Worm (Caenorhabditis elegans): ENCODE measurements around the gene Y38E10A.33.

The Y38E10A.33 gene

ce11 chrII:12679635-12680034 lies at the start of gene Y38E10A.33, which contains the start of gene cox-10:
TSS of gene Y38E10A.33 (minus strand) at chrII:12679646.
TSS of gene cox-10 (plus strand) at chrII:12679954.
- TF ChIP-seq F13C5.2 (tag; optimal IDR thresholded peaks at IDR 0.05) (peak; percentile 6), ets-7 (tag; optimal IDR thresholded peaks at IDR 0.05) (no peak)

ce11 chrII:12728608-12729007 lies 49.2 kb upstream of the Y38E10A.33 start:
- TF ChIP-seq ceh-13 (GFP tag; optimal IDR thresholded peaks at IDR 0.05) (no peak), ets-7 (tag; optimal IDR thresholded peaks at IDR 0.05) (no peak), ama-1 (optimal IDR thresholded peaks at IDR 0.05) (no peak), tbx-11 (GFP tag; IDR thresholded peaks at IDR 0.05) (no peak), tra-4 (tag; optimal IDR thresholded peaks at IDR 0.05) (no peak), tbx-37 (GFP tag; conservative IDR thresholded peaks at IDR 0.05) (no peak), F13C5.2 (tag; optimal IDR thresholded peaks at IDR 0.05) (no peak), aly-1 (tag; optimal IDR thresholded peaks at IDR 0.05) (no peak), sea-1 (GFP tag; conservative IDR thresholded peaks at IDR 0.05) (no peak), B0310.2 (tag; optimal IDR thresholded peaks at IDR 0.05) (no peak), hmbx-1 (tag; optimal IDR thresholded peaks at IDR 0.05) (no peak)

ce11 chrII:12727871-12728270 lies 48.4 kb upstream of the Y38E10A.33 start:
- TF ChIP-seq ama-1 (optimal IDR thresholded peaks at IDR 0.05) (no peak), scrt-1 (GFP tag; IDR thresholded peaks at IDR 0.05) (no peak), ceh-13 (GFP tag; optimal IDR thresholded peaks at IDR 0.05) (no peak), hnd-1 (tag; optimal IDR thresholded peaks at IDR 0.05) (no peak), tra-4 (tag; optimal IDR thresholded peaks at IDR 0.05) (no peak), aly-1 (tag; optimal IDR thresholded peaks at IDR 0.05) (peak; percentile 1), tbx-11 (GFP tag; IDR thresholded peaks at IDR 0.05) (no peak), B0310.2 (tag; optimal IDR thresholded peaks at IDR 0.05) (no peak)

- TF ChIP-seq ets-7 (tag; optimal IDR thresholded peaks at IDR 0.05) (no peak), hnd-1 (tag; optimal IDR thresholded peaks at IDR 0.05) (no peak), B0310.2 (tag; optimal IDR thresholded peaks at IDR 0.05) (no peak)
Observed at ce11 chrII:12726704-12727103, 47.3 kb upstream of the Y38E10A.33 start.

ce11 chrII:12722685-12723287 lies 43.3 kb upstream of the Y38E10A.33 start:
- no peak for TF ChIP-seq tbx-11 (GFP tag; IDR thresholded peaks at IDR 0.05)
- no peak for TF ChIP-seq ama-1 (optimal IDR thresholded peaks at IDR 0.05)
- TF ChIP-seq aly-1 (tag; optimal IDR thresholded peaks at IDR 0.05): no peak
- TF ChIP-seq hnd-1 (tag; optimal IDR thresholded peaks at IDR 0.05): no peak
- TF ChIP-seq ceh-36 (tag; optimal IDR thresholded peaks at IDR 0.05): no peak
- TF ChIP-seq flt-1 (GFP tag; IDR thresholded peaks at IDR 0.05): no peak
- TF ChIP-seq sea-1 (GFP tag; conservative IDR thresholded peaks at IDR 0.05): no peak
- TF ChIP-seq ceh-13 (GFP tag; optimal IDR thresholded peaks at IDR 0.05): no peak
- no peak for TF ChIP-seq hmg-4 (GFP tag; optimal IDR thresholded peaks at IDR 0.05)
- no peak for TF ChIP-seq tbx-37 (GFP tag; conservative IDR thresholded peaks at IDR 0.05)
- TF ChIP-seq F13C5.2 (tag; optimal IDR thresholded peaks at IDR 0.05): no peak
- TF ChIP-seq pes-1 (GFP tag; IDR thresholded peaks at IDR 0.05): no peak
- no peak for TF ChIP-seq hmbx-1 (tag; optimal IDR thresholded peaks at IDR 0.05)
- TF ChIP-seq scrt-1 (GFP tag; IDR thresholded peaks at IDR 0.05): no peak

ce11 chrII:12722049-12722448 lies 42.6 kb upstream of the Y38E10A.33 start:
- TF ChIP-seq B0310.2 (tag; optimal IDR thresholded peaks at IDR 0.05) (no peak), ceh-36 (tag; optimal IDR thresholded peaks at IDR 0.05) (no peak), F13C5.2 (tag; optimal IDR thresholded peaks at IDR 0.05) (no peak), tbx-37 (GFP tag; conservative IDR thresholded peaks at IDR 0.05) (no peak), ets-7 (tag; optimal IDR thresholded peaks at IDR 0.05) (no peak), sea-1 (GFP tag; conservative IDR thresholded peaks at IDR 0.05) (no peak), tra-4 (tag; optimal IDR thresholded peaks at IDR 0.05) (no peak), flt-1 (GFP tag; IDR thresholded peaks at IDR 0.05) (no peak), hnd-1 (tag; optimal IDR thresholded peaks at IDR 0.05) (no peak), hmg-4 (GFP tag; optimal IDR thresholded peaks at IDR 0.05) (no peak)

ce11 chrII:12715757-12716350 lies 36.4 kb upstream of the Y38E10A.33 start:
- TF ChIP-seq pes-1 (GFP tag; IDR thresholded peaks at IDR 0.05) (no peak), sea-1 (GFP tag; conservative IDR thresholded peaks at IDR 0.05) (no peak), tbx-37 (GFP tag; conservative IDR thresholded peaks at IDR 0.05) (no peak), aly-1 (tag; optimal IDR thresholded peaks at IDR 0.05) (no peak), scrt-1 (GFP tag; IDR thresholded peaks at IDR 0.05) (no peak), hnd-1 (tag; optimal IDR thresholded peaks at IDR 0.05) (no peak)

ce11 chrII:12711490-12711889 lies 32.0 kb upstream of the Y38E10A.33 start:
- TF ChIP-seq ets-7 (tag; optimal IDR thresholded peaks at IDR 0.05) (no peak), hmbx-1 (tag; optimal IDR thresholded peaks at IDR 0.05) (no peak), hmg-4 (GFP tag; optimal IDR thresholded peaks at IDR 0.05) (no peak), pes-1 (GFP tag; IDR thresholded peaks at IDR 0.05) (no peak), ceh-13 (GFP tag; optimal IDR thresholded peaks at IDR 0.05) (no peak), B0310.2 (tag; optimal IDR thresholded peaks at IDR 0.05) (no peak), sea-1 (GFP tag; conservative IDR thresholded peaks at IDR 0.05) (no peak), tbx-11 (GFP tag; IDR thresholded peaks at IDR 0.05) (no peak), tbx-37 (GFP tag; conservative IDR thresholded peaks at IDR 0.05) (no peak), flt-1 (GFP tag; IDR thresholded peaks at IDR 0.05) (no peak)
